Worm (Caenorhabditis elegans) whole organism, early embryonic: ENCODE data around the gene K02D10.2.

Experiments used
- ama-1 ChIP-seq: fragments of 150-350 bp; optimal IDR thresholded peaks from 2 replicates; lab custom pipeline; 2014
- ets-7 ChIP-seq: sonication (generic microtip); optimal IDR thresholded peaks from 2 replicates; lab custom pipeline; 2016; ENCODE audit warnings: missing genotype, missing genetic modification characterization, missing compliant biosample characterization
- flt-1 ChIP-seq: fragments of 200-800 bp; sonication (Bioruptor generic); IDR thresholded peaks from 2 replicates; pipeline ENCODE4 v1.3.6; 2022; ENCODE audit warnings: missing genetic modification characterization, missing compliant biosample characterization
- tbx-37 ChIP-seq: fragments of 200-800 bp; sonication (Bioruptor generic); conservative IDR thresholded peaks from 2 replicates; pipeline ENCODE4 v1.3.6; 2022; ENCODE audit warnings: missing genetic modification reagents, missing genetic modification characterization, missing compliant biosample characterization

DNA sequence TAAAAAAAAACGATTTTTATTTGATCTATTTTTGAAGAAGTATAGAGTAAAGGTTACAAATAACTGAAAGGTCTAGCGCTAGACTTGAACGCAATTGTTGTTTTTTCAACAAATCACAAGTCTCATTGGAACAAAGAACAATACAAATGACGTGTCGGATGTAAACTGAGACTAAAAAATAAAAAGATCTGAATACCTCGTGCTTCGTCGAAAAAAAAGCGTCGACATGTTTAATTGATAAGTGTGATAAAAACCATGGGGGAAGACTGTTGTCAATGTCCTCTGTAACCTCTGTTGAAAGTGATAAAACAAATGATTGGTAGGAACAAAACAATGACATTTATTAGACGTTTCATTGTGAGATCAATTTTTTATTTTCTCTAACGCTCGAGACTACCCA lies 11.7 kb upstream of the K02D10.2 start:
- TF ChIP-seq ets-7 (tag; lab: Kevin White, UChicago) (no peak), ama-1 (lab: Kevin White, UChicago) (no peak), flt-1 (GFP tag; lab: Robert Waterston, UW) (no peak), tbx-37 (GFP tag; lab: Robert Waterston, UW) (no peak)
